Fruit fly (Drosophila melanogaster): ENCODE measurements around the gene Srp72.

Srp72 gene

DNA sequence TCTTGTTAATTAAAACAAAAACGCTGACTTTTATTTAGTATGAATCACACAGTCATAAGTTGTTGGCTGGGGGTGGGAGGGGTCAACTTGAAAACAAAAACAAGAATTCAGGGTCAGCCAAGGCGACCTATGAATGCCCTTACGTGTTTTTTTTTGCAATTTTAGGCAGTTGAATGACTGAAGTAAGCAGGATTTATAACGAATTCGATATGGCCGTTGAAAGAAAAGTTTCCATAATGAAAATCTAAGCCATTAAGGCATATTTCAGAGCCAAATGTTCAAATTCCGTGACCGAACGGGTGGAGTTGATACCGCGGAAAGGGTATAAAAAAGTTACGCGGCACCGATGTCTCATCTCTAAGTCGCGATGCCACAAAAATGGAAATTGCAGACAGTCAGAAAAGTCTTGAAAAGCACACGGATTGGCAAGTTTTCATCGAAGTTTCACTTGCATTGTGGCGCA lies 45.5 kb downstream of the Srp72 start (continued):
- TF ChIP-seq CG31365 (tag; optimal IDR thresholded peaks at IDR 0.05) (no peak), CG4360 (GFP tag; IDR thresholded peaks at IDR 0.05) (peak; percentile 34; the same call in 1 of the 2 replicates), Gug (GFP tag; IDR thresholded peaks at IDR 0.05) (peak; percentile 48; the same call in 2 of the 4 replicates), Spps (tag; optimal IDR thresholded peaks at IDR 0.05) (peak; percentile 31), gcm2 (GFP tag; optimal IDR thresholded peaks at IDR 0.05) (no peak), peb (GFP tag; IDR thresholded peaks at IDR 0.05) (0 out of 2 replicates have a peak, but pooled peaks have one; percentile 24), HHEX (GFP tag; optimal IDR thresholded peaks at IDR 0.05) (peak; percentile 62), Antp (GFP tag; optimal IDR thresholded peaks at IDR 0.05) (peak; percentile 84), rib (GFP tag; IDR thresholded peaks at IDR 0.05) (peak; percentile 49; the same call in 1 of the 2 replicates), CG4730 (GFP tag; IDR thresholded peaks at IDR 0.05) (peak; percentile 64), mirr (GFP tag; optimal IDR thresholded peaks at IDR 0.05) (no peak), ftz-f1 (GFP tag; optimal IDR thresholded peaks at IDR 0.05) (peak; percentile 87), ac (GFP tag; optimal IDR thresholded peaks at IDR 0.05) (no peak), CG11093 (GFP tag; IDR thresholded peaks at IDR 0.05) (0 out of 3 replicates have a peak, but pooled peaks have one; percentile 39), Eip74EF (GFP tag; optimal IDR thresholded peaks at IDR 0.05) (no peak), CG5180 (GFP tag; optimal IDR thresholded peaks at IDR 0.05) (no peak), tx (GFP tag; optimal IDR thresholded peaks at IDR 0.05) (peak; percentile 71), fu2 (GFP tag; optimal IDR thresholded peaks at IDR 0.05) (peak; percentile 67), Fer3 (tag; optimal IDR thresholded peaks at IDR 0.05) (no peak), Bteb2 (GFP tag; optimal IDR thresholded peaks at IDR 0.05) (peak; percentile 64), pan (optimal IDR thresholded peaks at IDR 0.05) (no peak), pan (GFP tag; optimal IDR thresholded peaks at IDR 0.05 in 1 of 2, IDR thresholded peaks at IDR 0.05 in 1 of 2) (peak in 1 of 2 experiments; percentile 19), fd96Cb (tag; optimal IDR thresholded peaks at IDR 0.05) (peak; percentile 59), Camta (GFP tag; optimal IDR thresholded peaks at IDR 0.05) (peak; percentile 41), gsb (GFP tag; IDR thresholded peaks at IDR 0.05) (0 out of 2 replicates have a peak, but pooled peaks have one; percentile 33), Aef1 (GFP tag; IDR thresholded peaks at IDR 0.05) (peak; percentile 84), CG17829 (tag; optimal IDR thresholded peaks at IDR 0.05) (peak; percentile 34), Six4 (GFP tag; optimal IDR thresholded peaks at IDR 0.05) (peak; percentile 72), crp (GFP tag; optimal IDR thresholded peaks at IDR 0.05) (no peak), Doc3 (GFP tag; IDR thresholded peaks at IDR 0.05; ENCODE audit: partially characterized antibody) (no peak), CG1233 (GFP tag; optimal IDR thresholded peaks at IDR 0.05) (no peak), CG10959 (GFP tag; IDR thresholded peaks at IDR 0.05) (no peak), zfh2 (GFP tag; optimal IDR thresholded peaks at IDR 0.05) (peak; percentile 73), stc (GFP tag; IDR thresholded peaks at IDR 0.05) (peak; percentile 54), CG8478 (optimal IDR thresholded peaks at IDR 0.05) (no peak), CG13424 (tag; optimal IDR thresholded peaks at IDR 0.05) (peak; percentile 72), pzg (GFP tag; optimal IDR thresholded peaks at IDR 0.05) (peak; percentile 11), eve (GFP tag; optimal IDR thresholded peaks at IDR 0.05) (no peak), pros (GFP tag; optimal IDR thresholded peaks at IDR 0.05) (no peak), CG17361 (GFP tag; IDR thresholded peaks at IDR 0.05) (no peak), Meics (GFP tag; optimal IDR thresholded peaks at IDR 0.05) (no peak), hb (GFP tag; IDR thresholded peaks at IDR 0.05; ENCODE audit: partially characterized antibody) (no peak), emc (GFP tag; optimal IDR thresholded peaks at IDR 0.05) (peak; percentile 4), E2f2 (GFP tag; IDR thresholded peaks at IDR 0.05) (peak; percentile 48), bbx (GFP tag; IDR thresholded peaks at IDR 0.05; ENCODE audit: partially characterized antibody) (no peak), YL-1 (GFP tag; optimal IDR thresholded peaks at IDR 0.05) (peak; percentile 64), sob (GFP tag; IDR thresholded peaks at IDR 0.05) (peak; percentile 73), Vsx1 (GFP tag; optimal IDR thresholded peaks at IDR 0.05) (no peak), CG30403 (GFP tag; optimal IDR thresholded peaks at IDR 0.05) (peak; percentile 79), CG15269 (tag; optimal IDR thresholded peaks at IDR 0.05) (no peak), Dref (GFP tag; IDR thresholded peaks at IDR 0.05) (no peak)
